Worm (Caenorhabditis elegans) whole organism, young adult: ENCODE data around the gene ddr-1.

Experiments
- Y67H2A.10 ChIP-seq: fragments of 200-800 bp; sonication (Bioruptor generic); conservative IDR thresholded peaks from 2 replicates; pipeline ENCODE4 v1.3.6; 2022; ENCODE audit warnings: missing genetic modification reagents, missing genetic modification characterization, missing compliant biosample characterization
- ama-1 ChIP-seq, 3 experiments: fragments of 150-350 bp in 1 of 3; sonication (generic microtip) in 2 of 3; optimal IDR thresholded peaks; 2 replicates each; lab custom pipeline; 2014 to 2018; ENCODE audit warnings: missing biosample characterization in 2 of 3, missing genetic modification characterization in 2 of 3, missing genetic modification reagents in 2 of 3
- ceh-58 ChIP-seq: fragments of 200-800 bp; sonication (Bioruptor generic); IDR thresholded peaks from 2 replicates; pipeline ENCODE4 v1.3.6; 2022; ENCODE audit warnings: missing genetic modification characterization, missing compliant biosample characterization
- let-607 ChIP-seq, 2 experiments: fragments of 200-800 bp in 1 of 2; sonication (Bioruptor generic) in 1 of 2; sonication (generic microtip) in 1 of 2; optimal IDR thresholded peaks; 2 replicates each; lab custom pipeline; 2016 to 2018; ENCODE audit warnings: mild to moderate bottlenecking in 2 of 2, missing compliant biosample characterization in 2 of 2, missing genetic modification characterization in 2 of 2, moderate library complexity in 2 of 2, missing genotype in 1 of 2
- rcor-1 ChIP-seq: fragments of 200-800 bp; sonication (Bioruptor generic); IDR thresholded peaks from 2 replicates; pipeline ENCODE4 v1.3.6; 2022; ENCODE audit warnings: missing genetic modification reagents, missing genetic modification characterization, missing compliant biosample characterization
- rec-8 ChIP-seq, 2 experiments: sonication (generic microtip); optimal IDR thresholded peaks; 2 replicates each; lab custom pipeline; 2016; ENCODE audit warnings: mild to moderate bottlenecking in 2 of 2, missing genetic modification characterization in 2 of 2, missing genetic modification reagents in 2 of 2, missing genotype in 2 of 2, missing biosample characterization in 1 of 2, missing compliant biosample characterization in 1 of 2, moderate library complexity in 1 of 2
- ztf-25 ChIP-seq: fragments of 200-800 bp; sonication (Bioruptor generic); IDR thresholded peaks from 2 replicates; pipeline ENCODE4 v1.3.6; 2022; ENCODE audit warnings: missing genetic modification reagents, missing genetic modification characterization, missing compliant biosample characterization

DNA sequence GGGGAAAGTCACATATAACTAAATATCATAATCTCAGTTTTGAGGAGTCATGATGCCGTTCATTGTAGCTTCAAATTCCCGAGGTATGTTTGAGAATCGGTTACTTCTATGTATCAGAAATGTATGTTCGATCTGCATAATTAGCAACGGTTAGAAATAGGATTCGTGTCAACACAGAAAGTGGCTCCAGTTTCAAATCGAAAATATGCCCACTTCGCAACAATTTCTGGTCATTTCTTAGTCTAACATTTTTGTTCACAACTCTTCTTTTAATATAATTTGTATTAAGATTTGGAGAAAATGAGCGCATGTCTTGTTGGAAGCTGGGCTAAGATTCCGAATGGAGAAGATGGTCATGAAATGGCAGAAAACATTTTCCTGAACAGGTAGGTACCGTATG is 47.5 kb upstream of the ddr-1 start, which contains the start of gene pks-1:
- TF ChIP-seq Y67H2A.10 (GFP tag; lab: Robert Waterston, UW) (no peak), ama-1 (optimal IDR thresholded peaks at IDR 0.05; lab: Kevin White, UChicago) (no peak), ama-1 (GFP tag; optimal IDR thresholded peaks at IDR 0.05; lab: Kevin White, UChicago) (no peak), let-607 (tag; optimal IDR thresholded peaks at IDR 0.05; lab: Kevin White, UChicago) (no peak), rcor-1 (GFP tag; lab: Robert Waterston, UW) (no peak), rec-8 (tag; optimal IDR thresholded peaks at IDR 0.05; lab: Kevin White, UChicago) (no peak), ztf-25 (GFP tag; lab: Robert Waterston, UW) (no peak), ceh-58 (no peak)
